Fruit fly (Drosophila melanogaster) whole organism, embryonic: ENCODE results near the gene CG16790.

Source experiments
- Ada2b ChIP-seq: fragments of 200-800 bp; sonication (Bioruptor generic); IDR thresholded peaks from 2 replicates; pipeline ENCODE4 v1.3.6; 2022; ENCODE audit warnings: missing biosample characterization, missing genetic modification characterization
- CG1024 ChIP-seq: fragments of 200-800 bp; sonication (Bioruptor generic); IDR thresholded peaks from 2 replicates; pipeline ENCODE4 v1.3.6; 2022; ENCODE audit warnings: missing biosample characterization, missing genetic modification characterization
- CG11398 ChIP-seq: fragments of 200-800 bp; sonication (Bioruptor generic); optimal IDR thresholded peaks from 2 replicates; lab custom pipeline; 2016; ENCODE audit warnings: missing biosample characterization, missing genetic modification characterization
- CG11504 ChIP-seq: fragments of 200-800 bp; sonication (Bioruptor generic); optimal IDR thresholded peaks from 3 replicates; lab custom pipeline; 2019; ENCODE audit warnings: missing biosample characterization, mild to moderate bottlenecking, missing genetic modification characterization, moderate library complexity
- CG12236 ChIP-seq: fragments of 200-800 bp; sonication (Bioruptor generic); optimal IDR thresholded peaks from 2 replicates; lab custom pipeline; 2016; ENCODE audit warnings: missing biosample characterization, missing genetic modification characterization
- CG14441 ChIP-seq: fragments of 200-800 bp; sonication (Bioruptor generic); IDR thresholded peaks from 2 replicates; pipeline ENCODE4 v1.3.6; 2022; ENCODE audit warnings: missing biosample characterization, missing genetic modification characterization
- CG1529 ChIP-seq: fragments of 200-800 bp; sonication (Bioruptor generic); optimal IDR thresholded peaks from 3 replicates; lab custom pipeline; 2018; ENCODE audit warnings: missing biosample characterization, missing genetic modification characterization
- CG17568 ChIP-seq: fragments of 200-800 bp; sonication (Bioruptor generic); optimal IDR thresholded peaks from 2 replicates; lab custom pipeline; 2018; ENCODE audit warnings: missing biosample characterization, mild to moderate bottlenecking, missing genetic modification characterization, moderate library complexity
- CG2120 ChIP-seq: fragments of 200-800 bp; sonication (Bioruptor generic); optimal IDR thresholded peaks from 3 replicates; lab custom pipeline; 2016; ENCODE audit warnings: missing biosample characterization, missing genetic modification characterization
- CG3163 ChIP-seq: fragments of 200-800 bp; sonication (Bioruptor generic); optimal IDR thresholded peaks from 3 replicates; lab custom pipeline; 2016; ENCODE audit warnings: missing biosample characterization, missing genetic modification characterization
- CG4404 ChIP-seq: fragments of 200-800 bp; sonication (Bioruptor generic); IDR thresholded peaks from 2 replicates; pipeline ENCODE4 v1.3.6; 2022; ENCODE audit warnings: missing biosample characterization, missing genetic modification characterization
- CG4424 ChIP-seq: fragments of 200-800 bp; sonication (Bioruptor generic); optimal IDR thresholded peaks from 3 replicates; lab custom pipeline; 2016; ENCODE audit warnings: missing biosample characterization, missing genetic modification characterization
- CG4820 ChIP-seq: fragments of 200-800 bp; sonication (Bioruptor generic); optimal IDR thresholded peaks from 3 replicates; lab custom pipeline; 2016; ENCODE audit warnings: missing biosample characterization, missing genetic modification characterization
- CG6854 ChIP-seq: fragments of 200-800 bp; sonication (Bioruptor generic); optimal IDR thresholded peaks from 3 replicates; lab custom pipeline; 2017; ENCODE audit warnings: missing biosample characterization, mild to moderate bottlenecking, missing genetic modification characterization
- CG7271 ChIP-seq: fragments of 200-800 bp; sonication (Bioruptor generic); optimal IDR thresholded peaks from 2 replicates; lab custom pipeline; 2018; ENCODE audit warnings: missing biosample characterization, mild to moderate bottlenecking, missing genetic modification characterization, moderate library complexity
- CG7839 ChIP-seq: fragments of 200-800 bp; sonication (Bioruptor generic); optimal IDR thresholded peaks from 3 replicates; lab custom pipeline; 2018; ENCODE audit warnings: missing biosample characterization, mild to moderate bottlenecking, missing genetic modification characterization, moderate library complexity
- CG7963 ChIP-seq: fragments of 200-800 bp; sonication (Bioruptor generic); IDR thresholded peaks from 3 replicates; pipeline ENCODE4 v1.3.6; 2022; ENCODE audit warnings: missing biosample characterization, missing genetic modification characterization; ENCODE audit not compliant: partially characterized antibody
- CG7987 ChIP-seq: fragments of 200-800 bp; sonication (Bioruptor generic); optimal IDR thresholded peaks from 2 replicates; lab custom pipeline; 2018; ENCODE audit warnings: missing biosample characterization, mild to moderate bottlenecking, missing genetic modification characterization, moderate library complexity
- CG8765 ChIP-seq: fragments of 200-800 bp; sonication (Bioruptor generic); IDR thresholded peaks from 2 replicates; pipeline ENCODE4 v1.3.6; 2022; ENCODE audit warnings: missing biosample characterization, missing genetic modification characterization
- CG9215 ChIP-seq: fragments of 200-800 bp; sonication (Bioruptor generic); IDR thresholded peaks from 2 replicates; pipeline ENCODE4 v1.3.6; 2022; ENCODE audit warnings: missing biosample characterization, missing genetic modification characterization
- Dad ChIP-seq: fragments of 200-800 bp; sonication (Bioruptor generic); optimal IDR thresholded peaks from 3 replicates; lab custom pipeline; 2016; ENCODE audit warnings: missing biosample characterization, missing genetic modification characterization
- E2f2 ChIP-seq: fragments of 200-800 bp; sonication (Bioruptor generic); IDR thresholded peaks from 2 replicates; pipeline ENCODE4 v1.3.6; 2022; ENCODE audit warnings: missing biosample characterization, missing genetic modification characterization
- GATAe ChIP-seq: fragments of 200-800 bp; sonication (Bioruptor generic); conservative IDR thresholded peaks from 2 replicates; pipeline ENCODE4 v1.3.6; 2022; ENCODE audit warnings: missing biosample characterization, missing genetic modification characterization
- H15 ChIP-seq: fragments of 200-800 bp; sonication (Bioruptor generic); IDR thresholded peaks from 3 replicates; pipeline ENCODE4 v1.3.6; 2022; ENCODE audit warnings: missing biosample characterization, missing genetic modification characterization
- Hmr ChIP-seq: fragments of 200-800 bp; sonication (Bioruptor generic); optimal IDR thresholded peaks from 3 replicates; lab custom pipeline; 2017; ENCODE audit warnings: mild to moderate bottlenecking, missing biosample characterization, missing genetic modification reagents, missing genetic modification characterization
- Hmx ChIP-seq: fragments of 200-800 bp; sonication (Bioruptor generic); optimal IDR thresholded peaks from 2 replicates; lab custom pipeline; 2016; ENCODE audit warnings: missing biosample characterization, missing genetic modification characterization
- Jarid2 ChIP-seq: fragments of 200-800 bp; sonication (Bioruptor generic); optimal IDR thresholded peaks from 3 replicates; lab custom pipeline; 2017; ENCODE audit warnings: mild to moderate bottlenecking, missing biosample characterization, missing genetic modification reagents, missing genetic modification characterization
- Mad ChIP-seq: fragments of 200-800 bp; sonication (Bioruptor generic); optimal IDR thresholded peaks from 2 replicates; lab custom pipeline; 2016; ENCODE audit warnings: missing biosample characterization, missing genetic modification characterization
- Med ChIP-seq: fragments of 200-800 bp; sonication (Bioruptor generic); peaks from one replicate; lab custom pipeline; 2016; ENCODE audit warnings: missing biosample characterization, missing genetic modification characterization, mild to moderate bottlenecking, inconsistent platforms, moderate library complexity
- NC2β ChIP-seq: fragments of 200-800 bp; sonication (Bioruptor generic); optimal IDR thresholded peaks from 2 replicates; lab custom pipeline; 2016; ENCODE audit warnings: missing biosample characterization, missing genetic modification characterization
- PHDP ChIP-seq: fragments of 200-800 bp; sonication (Bioruptor generic); optimal IDR thresholded peaks from 3 replicates; lab custom pipeline; 2018; ENCODE audit warnings: missing biosample characterization, mild to moderate bottlenecking, missing genetic modification characterization, moderate library complexity
- cato ChIP-seq: fragments of 200-800 bp; sonication (Bioruptor generic); optimal IDR thresholded peaks from 2 replicates; lab custom pipeline; 2016; ENCODE audit warnings: missing biosample characterization, missing genetic modification characterization, borderline replicate concordance
- corto ChIP-seq: fragments of 200-800 bp; sonication (Bioruptor generic); optimal IDR thresholded peaks from 2 replicates; lab custom pipeline; 2016; ENCODE audit warnings: missing biosample characterization, mild to moderate bottlenecking, missing genetic modification characterization, moderate library complexity
- disco-r ChIP-seq: fragments of 200-800 bp; sonication (Bioruptor generic); optimal IDR thresholded peaks from 2 replicates; lab custom pipeline; 2016; ENCODE audit warnings: missing biosample characterization, missing genetic modification characterization
- dmrt11E ChIP-seq: fragments of 200-800 bp; sonication (Bioruptor generic); optimal IDR thresholded peaks from 3 replicates; lab custom pipeline; 2018; ENCODE audit warnings: missing biosample characterization, mild to moderate bottlenecking, missing genetic modification characterization, moderate library complexity
- fd64A ChIP-seq: fragments of 200-800 bp; sonication (Bioruptor generic); optimal IDR thresholded peaks from 3 replicates; lab custom pipeline; 2018; ENCODE audit warnings: missing biosample characterization, mild to moderate bottlenecking, missing genetic modification characterization
- fru ChIP-seq: fragments of >200 bp; optimal IDR thresholded peaks from 2 replicates; lab custom pipeline; 2017
- fu2 ChIP-seq: fragments of 200-800 bp; sonication (Bioruptor generic); optimal IDR thresholded peaks from 2 replicates; lab custom pipeline; 2016; ENCODE audit warnings: missing biosample characterization, missing genetic modification characterization
- gt ChIP-seq: fragments of 200-800 bp; sonication (Bioruptor generic); IDR thresholded peaks from 2 replicates; pipeline ENCODE4 v1.3.6; 2022; ENCODE audit warnings: missing biosample characterization, missing genetic modification characterization
- ham ChIP-seq: fragments of 200-800 bp; sonication (Bioruptor generic); IDR thresholded peaks from 2 replicates; pipeline ENCODE4 v1.3.6; 2022; ENCODE audit warnings: missing biosample characterization, missing genetic modification characterization
- kay ChIP-seq: fragments of 200-800 bp; sonication (Bioruptor generic); optimal IDR thresholded peaks from 2 replicates; lab custom pipeline; 2016; ENCODE audit warnings: missing biosample characterization, missing genetic modification characterization
- lola ChIP-seq, 3 experiments: fragments of >200 bp in 2 of 3; fragments of 200-800 bp in 1 of 3; sonication (Bioruptor generic) in 1 of 3; optimal IDR thresholded peaks; 2 replicates each; lab custom pipeline; 2017 to 2019; ENCODE audit warnings: missing biosample characterization in 3 of 3, missing genetic modification characterization in 3 of 3, mild to moderate bottlenecking in 1 of 3, moderate library complexity in 1 of 3
- maf-S ChIP-seq: fragments of 200-800 bp; sonication (Bioruptor generic); optimal IDR thresholded peaks from 2 replicates; lab custom pipeline; 2016; ENCODE audit warnings: missing biosample characterization, missing genetic modification characterization
- phol ChIP-seq: fragments of 200-800 bp; sonication (Bioruptor generic); optimal IDR thresholded peaks from 3 replicates; lab custom pipeline; 2018; ENCODE audit warnings: missing biosample characterization, mild to moderate bottlenecking, missing genetic modification characterization, moderate library complexity
- sens ChIP-seq: fragments of 200-800 bp; sonication (Bioruptor generic); peaks from one replicate; lab custom pipeline; 2016; ENCODE audit warnings: missing biosample characterization, missing genetic modification characterization
- sna ChIP-seq: fragments of 200-800 bp; sonication (Bioruptor generic); IDR thresholded peaks from 2 replicates; pipeline ENCODE4 v1.3.6; 2022; ENCODE audit warnings: missing biosample characterization, missing genetic modification characterization; ENCODE audit not compliant: partially characterized antibody
- sob ChIP-seq: fragments of 200-800 bp; sonication (Bioruptor generic); IDR thresholded peaks from 2 replicates; pipeline ENCODE4 v1.3.6; 2022; ENCODE audit warnings: missing biosample characterization, missing genetic modification characterization
- tio ChIP-seq: fragments of 200-800 bp; sonication (Bioruptor generic); optimal IDR thresholded peaks from 2 replicates; lab custom pipeline; 2017; ENCODE audit warnings: missing biosample characterization, missing genetic modification characterization, inconsistent platforms
- tna ChIP-seq: fragments of 200-800 bp; sonication (Bioruptor generic); IDR thresholded peaks from 2 replicates; pipeline ENCODE4 v1.3.6; 2022; ENCODE audit warnings: missing biosample characterization, missing genetic modification characterization; ENCODE audit not compliant: partially characterized antibody
- ttk ChIP-seq: fragments of 200-800 bp; sonication (Bioruptor generic); IDR thresholded peaks from 2 replicates; pipeline ENCODE4 v2.1.2; 2022; ENCODE audit warnings: missing biosample characterization, missing genetic modification characterization
- vfl ChIP-seq: fragments of 200-800 bp; sonication (Bioruptor generic); optimal IDR thresholded peaks from 2 replicates; lab custom pipeline; 2016; ENCODE audit warnings: missing biosample characterization, missing genetic modification characterization

Gene CG16790

dm6 chr3R:9534125-9534496 is 35.9 kb downstream of the CG16790 start (continued):
- peak; percentile 91 for TF ChIP-seq CG14441 (GFP tag; lab: Robert Waterston, UW)
- TF ChIP-seq CG7271 (tag; lab: Kevin White, UChicago), result peak; percentile 39
- TF ChIP-seq kay (GFP tag; lab: Kevin White, UChicago), result peak; percentile 82
- peak; percentile 93 for TF ChIP-seq sob
- TF ChIP-seq disco-r (GFP tag; lab: Kevin White, UChicago), result peak; percentile 88
- peak; percentile 92 for TF ChIP-seq Ada2b
- no peak for TF ChIP-seq sna
- TF ChIP-seq cato (GFP tag; lab: Kevin White, UChicago), result peak; percentile 90
- peak; percentile 89 for TF ChIP-seq CG2120
- TF ChIP-seq fru, result no peak
- no peak for TF ChIP-seq Jarid2 (GFP tag; lab: Kevin White, UChicago)
- TF ChIP-seq dmrt11E, result peak; percentile 82
- peak; percentile 49; the same call in 1 of the 2 replicates for TF ChIP-seq CG8765
- peak; percentile 67 for TF ChIP-seq CG7987
- peak; percentile 76 for TF ChIP-seq CG6854 (GFP tag; lab: Kevin White, UChicago)
- TF ChIP-seq Med, result peak; percentile 98
- TF ChIP-seq CG12236 (GFP tag; lab: Kevin White, UChicago), result peak; percentile 76
- TF ChIP-seq gt (GFP tag; lab: Robert Waterston, UW), result peak; percentile 73
- TF ChIP-seq CG4424 (GFP tag; lab: Kevin White, UChicago), result peak; percentile 95
- TF ChIP-seq Hmr (GFP tag; lab: Kevin White, UChicago), result peak; percentile 85
- TF ChIP-seq ttk (GFP tag; lab: Robert Waterston, UW), result peak; percentile 91
- 0 out of 2 replicates have a peak, but pooled peaks have one; percentile 21 for TF ChIP-seq ham
- peak; percentile 81 for TF ChIP-seq maf-S (GFP tag; lab: Kevin White, UChicago)
- TF ChIP-seq CG17568 (GFP tag; lab: Kevin White, UChicago), result peak; percentile 86
- peak; percentile 87 for TF ChIP-seq Dad (GFP tag; lab: Kevin White, UChicago)
- peak; percentile 99 for TF ChIP-seq sens (GFP tag; lab: Kevin White, UChicago)
- no peak for TF ChIP-seq corto (GFP tag; lab: Kevin White, UChicago)
- TF ChIP-seq CG1529 (GFP tag; lab: Kevin White, UChicago), result peak; percentile 95
- peak; percentile 79 for TF ChIP-seq Hmx
- TF ChIP-seq CG7839 (tag; lab: Kevin White, UChicago), result peak; percentile 95
- TF ChIP-seq CG7963 (GFP tag; lab: Robert Waterston, UW), result no peak
- TF ChIP-seq CG4820 (GFP tag; lab: Kevin White, UChicago), result peak; percentile 91
- peak; percentile 90 for TF ChIP-seq NC2β
- peak; percentile 93 for TF ChIP-seq tio (GFP tag; lab: Kevin White, UChicago)
- TF ChIP-seq GATAe, result peak; percentile 33
- TF ChIP-seq Mad (GFP tag; lab: Kevin White, UChicago), result peak; percentile 88
- TF ChIP-seq phol (tag; lab: Kevin White, UChicago), result peak; percentile 95
- peak; percentile 96 for TF ChIP-seq CG11504 (tag; lab: Kevin White, UChicago)
- TF ChIP-seq fd64A (GFP tag; lab: Kevin White, UChicago), result peak; percentile 77
- TF ChIP-seq CG9215 (GFP tag; lab: Robert Waterston, UW), result no peak
- TF ChIP-seq CG11398 (GFP tag; lab: Kevin White, UChicago), result peak; percentile 94
- TF ChIP-seq CG3163 (GFP tag; lab: Kevin White, UChicago), result peak; percentile 57
- peak; percentile 92 for TF ChIP-seq CG1024 (GFP tag; lab: Robert Waterston, UW)
- TF ChIP-seq lola (GFP tag; optimal IDR thresholded peaks at IDR 0.05; lab: Kevin White, UChicago), result peak in 1 of 3 experiments; percentile 89
- peak; percentile 71 for TF ChIP-seq E2f2
- peak; percentile 96 for TF ChIP-seq PHDP
- TF ChIP-seq tna (GFP tag; lab: Robert Waterston, UW), result no peak
- TF ChIP-seq CG4404, result peak; percentile 42
- peak; percentile 79 for TF ChIP-seq fu2 (GFP tag; lab: Kevin White, UChicago)
- peak; percentile 90 for TF ChIP-seq H15 (GFP tag; lab: Robert Waterston, UW)
- peak; percentile 33 for TF ChIP-seq vfl (GFP tag; lab: Kevin White, UChicago)
